Fruit fly (Drosophila melanogaster): ENCODE data around the gene Sfp96F.

Gene Sfp96F

DNA sequence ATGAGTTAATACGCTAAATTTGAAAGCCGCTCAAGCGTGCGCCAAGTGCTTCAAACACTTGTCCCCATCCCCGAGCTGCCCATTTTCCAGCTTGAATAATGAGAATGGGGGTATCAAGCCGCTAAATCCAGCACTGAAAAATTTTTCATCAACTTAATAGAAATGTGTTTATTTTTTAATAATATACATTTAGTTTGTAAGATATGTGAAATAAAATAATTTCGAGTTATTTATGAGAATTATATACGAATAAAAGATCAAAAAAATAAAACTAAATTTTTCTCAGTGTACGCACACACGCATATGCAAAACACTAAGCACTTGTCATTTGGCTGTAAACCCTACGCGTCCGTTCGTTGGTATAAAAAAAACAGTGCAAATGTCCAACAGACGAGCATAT, 24.8 kb upstream of the Sfp96F start (continued):
- TF ChIP-seq CG10543 (GFP tag; optimal IDR thresholded peaks at IDR 0.05) (no peak), ranshi (GFP tag; IDR thresholded peaks at IDR 0.05) (peak; percentile 16; the same call in 1 of the 2 replicates), CoRest (tag; optimal IDR thresholded peaks at IDR 0.05) (no peak), CG2129 (GFP tag; IDR thresholded peaks at IDR 0.05; ENCODE audit: partially characterized antibody) (no peak), CG1792 (GFP tag; optimal IDR thresholded peaks at IDR 0.05) (no peak), MBD-R2 (GFP tag; IDR thresholded peaks at IDR 0.05) (no peak), gfzf (GFP tag; optimal IDR thresholded peaks at IDR 0.05) (no peak), danr (GFP tag; IDR thresholded peaks at IDR 0.05) (0 out of 2 replicates have a peak, but pooled peaks have one; percentile 7), CG2678 (tag; optimal IDR thresholded peaks at IDR 0.05) (peak; percentile 37), tx (GFP tag; optimal IDR thresholded peaks at IDR 0.05) (no peak), CG4617 (GFP tag; optimal IDR thresholded peaks at IDR 0.05; ENCODE audit: borderline replicate concordance) (no peak), CG7372 (GFP tag; IDR thresholded peaks at IDR 0.05) (no peak), nerfin-2 (GFP tag; IDR thresholded peaks at IDR 0.05; ENCODE audit: partially characterized antibody) (no peak), gcm (GFP tag; optimal IDR thresholded peaks at IDR 0.05) (no peak)

- TF ChIP-seq CG3281 (GFP tag; optimal IDR thresholded peaks at IDR 0.05) (no peak), mirr (GFP tag; optimal IDR thresholded peaks at IDR 0.05) (no peak), Antp (GFP tag; optimal IDR thresholded peaks at IDR 0.05) (no peak), Doc3 (GFP tag; IDR thresholded peaks at IDR 0.05; ENCODE audit: partially characterized antibody) (no peak), hkb (optimal IDR thresholded peaks at IDR 0.05) (peak; percentile 93), hkb (GFP tag; IDR thresholded peaks at IDR 0.05) (no peak), Sox100B (GFP tag; optimal IDR thresholded peaks at IDR 0.05) (no peak), pzg (GFP tag; optimal IDR thresholded peaks at IDR 0.05) (peak; percentile 75), CG13123 (GFP tag; optimal IDR thresholded peaks at IDR 0.05) (no peak), trem (tag; optimal IDR thresholded peaks at IDR 0.05) (peak; percentile 82), CG17829 (tag; optimal IDR thresholded peaks at IDR 0.05) (no peak), hth (optimal IDR thresholded peaks at IDR 0.05) (no peak), Lhr (GFP tag; optimal IDR thresholded peaks at IDR 0.05) (peak; percentile 74), Hand (GFP tag; optimal IDR thresholded peaks at IDR 0.05) (no peak), gcm2 (GFP tag; optimal IDR thresholded peaks at IDR 0.05) (no peak), dm (GFP tag; optimal IDR thresholded peaks at IDR 0.05) (no peak), Optix (GFP tag; IDR thresholded peaks at IDR 0.05) (no peak), TFAM (GFP tag; optimal IDR thresholded peaks at IDR 0.05) (no peak), Fer2 (tag; optimal IDR thresholded peaks at IDR 0.05) (no peak), rib (GFP tag; IDR thresholded peaks at IDR 0.05) (no peak), Tbp (GFP tag; optimal IDR thresholded peaks at IDR 0.05) (no peak), lov (optimal IDR thresholded peaks at IDR 0.05) (no peak), lov (GFP tag; IDR thresholded peaks at IDR 0.05) (no peak), Awh (GFP tag; IDR thresholded peaks at IDR 0.05) (no peak), bowl (GFP tag; IDR thresholded peaks at IDR 0.05) (no peak), pho (GFP tag; optimal IDR thresholded peaks at IDR 0.05) (peak; percentile 24), so (GFP tag; IDR thresholded peaks at IDR 0.05) (no peak), ham (GFP tag; IDR thresholded peaks at IDR 0.05) (no peak), CG8924 (tag; optimal IDR thresholded peaks at IDR 0.05) (no peak), CG9437 (GFP tag; optimal IDR thresholded peaks at IDR 0.05) (no peak), Nf-YC (tag; optimal IDR thresholded peaks at IDR 0.05) (no peak), CG15514 (GFP tag; optimal IDR thresholded peaks at IDR 0.05) (peak; percentile 33), aop (GFP tag; IDR thresholded peaks at IDR 0.05) (no peak), fu2 (GFP tag; optimal IDR thresholded peaks at IDR 0.05) (no peak), Dp (GFP tag; optimal IDR thresholded peaks at IDR 0.05) (peak; percentile 80), Dll (GFP tag; IDR thresholded peaks at IDR 0.05; ENCODE audit: partially characterized antibody) (no peak), esg (GFP tag; conservative IDR thresholded peaks at IDR 0.05) (no peak), cas (GFP tag; IDR thresholded peaks at IDR 0.05) (no peak)
These were observed 21.2 kb upstream of the Sfp96F start, which contains the start of the genes CG14545 and CG5886 for dm6 chr3R:25851224-25851682. TSS of gene CG14545 (minus strand) at chr3R:25851291. TSS of gene CG5886 (plus strand) at chr3R:25851632.

Measured in whole organism, embryonic.